Fruit fly (Drosophila melanogaster): ENCODE data around the gene CG7126.

The CG7126 gene

dm6 chr3R:18298298-18298899, 4.2 kb downstream of the CG7126 start (continued):
- peak; percentile 38 for TF ChIP-seq CG8089 (GFP tag; optimal IDR thresholded peaks at IDR 0.05)
- TF ChIP-seq sd (tag; optimal IDR thresholded peaks at IDR 0.05), result peak; percentile 72
- TF ChIP-seq CG34376 (GFP tag; optimal IDR thresholded peaks at IDR 0.05), result peak; percentile 50
- no peak for TF ChIP-seq HLH4C (GFP tag; IDR thresholded peaks at IDR 0.05; ENCODE audit: partially characterized antibody)
- TF ChIP-seq CG1602 (GFP tag; optimal IDR thresholded peaks at IDR 0.05), result no peak
- peak; percentile 38 for TF ChIP-seq CG12071 (GFP tag; optimal IDR thresholded peaks at IDR 0.05)

DNA sequence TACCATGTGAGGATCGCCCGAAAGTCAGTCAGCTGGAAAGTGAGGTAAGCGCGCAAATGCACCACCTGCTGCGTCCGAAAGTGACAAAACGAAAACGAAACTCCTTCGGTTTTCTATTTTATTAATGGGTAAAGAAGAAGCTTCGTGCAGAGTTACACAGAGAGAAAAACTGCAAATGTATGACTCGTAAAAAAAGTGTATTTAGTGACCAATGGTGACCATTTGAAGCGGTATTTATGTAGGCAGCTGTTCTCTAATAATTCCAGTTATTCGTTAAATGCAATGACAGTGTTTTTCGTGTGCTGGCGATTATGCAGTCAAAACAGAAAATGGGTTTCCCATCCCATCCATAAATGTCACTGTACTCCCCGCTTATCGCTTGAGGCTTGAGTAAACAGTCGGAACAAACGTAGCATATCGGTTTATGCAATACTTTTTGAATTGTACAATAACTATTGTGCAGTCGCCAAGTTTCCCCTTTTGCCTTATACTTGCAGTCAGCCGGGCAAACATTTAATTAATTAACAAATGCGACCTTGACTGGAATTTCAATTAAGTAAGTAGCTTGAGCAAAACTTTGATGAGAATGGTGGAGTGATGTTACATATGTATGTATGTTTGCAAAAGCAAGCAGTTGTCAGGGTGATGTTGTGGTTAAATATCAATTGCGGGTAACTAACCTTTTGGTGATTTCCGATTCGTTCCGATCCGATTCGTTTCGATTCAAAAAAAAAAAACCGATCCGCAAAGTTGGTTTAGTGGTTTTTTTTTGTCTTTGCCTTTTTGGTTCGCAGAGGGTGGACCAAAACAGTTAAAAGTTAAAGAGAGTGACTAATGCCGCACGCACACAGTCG, 5.0 kb downstream of the CG7126 start:
- TF ChIP-seq ac (GFP tag; optimal IDR thresholded peaks at IDR 0.05) (no peak), CG9215 (GFP tag; IDR thresholded peaks at IDR 0.05) (no peak), CG17328 (GFP tag; IDR thresholded peaks at IDR 0.05) (0 out of 2 replicates have a peak, but pooled peaks have one; percentile 27), bowl (GFP tag; IDR thresholded peaks at IDR 0.05) (no peak), emc (GFP tag; optimal IDR thresholded peaks at IDR 0.05) (no peak), H15 (GFP tag; IDR thresholded peaks at IDR 0.05) (0 out of 3 replicates have a peak, but pooled peaks have one; percentile 36), peb (GFP tag; IDR thresholded peaks at IDR 0.05) (0 out of 2 replicates have a peak, but pooled peaks have one; percentile 12), CG8388 (GFP tag; optimal IDR thresholded peaks at IDR 0.05) (peak; percentile 5), phol (tag; optimal IDR thresholded peaks at IDR 0.05) (peak; percentile 9), Deaf1 (tag; optimal IDR thresholded peaks at IDR 0.05) (peak; percentile 34), CTCF (GFP tag; optimal IDR thresholded peaks at IDR 0.05) (no peak), CG14710 (tag; optimal IDR thresholded peaks at IDR 0.05) (peak; percentile 17), lmd (GFP tag; IDR thresholded peaks at IDR 0.05) (0 out of 2 replicates have a peak, but pooled peaks have one; percentile 10), CG11504 (tag; optimal IDR thresholded peaks at IDR 0.05) (peak; percentile 1), ranshi (GFP tag; IDR thresholded peaks at IDR 0.05) (0 out of 2 replicates have a peak, but pooled peaks have one; percentile 34), fd3F (GFP tag; optimal IDR thresholded peaks at IDR 0.05) (no peak), stc (GFP tag; IDR thresholded peaks at IDR 0.05) (peak; percentile 30; the same call in 1 of the 2 replicates), Ptx1 (GFP tag; IDR thresholded peaks at IDR 0.05) (0 out of 2 replicates have a peak, but pooled peaks have one; percentile 33), nmo (GFP tag; optimal IDR thresholded peaks at IDR 0.05) (peak; percentile 21), grau (tag; optimal IDR thresholded peaks at IDR 0.05) (peak; percentile 19), zen2 (GFP tag; IDR thresholded peaks at IDR 0.05; ENCODE audit: partially characterized antibody) (0 out of 3 replicates have a peak, but pooled peaks have one; percentile 19), sens (GFP tag) (peak; percentile 91), CG6654 (GFP tag; optimal IDR thresholded peaks at IDR 0.05) (no peak), row (GFP tag; IDR thresholded peaks at IDR 0.05) (peak; percentile 39; the same call in 2 of the 3 replicates), ttk (GFP tag; IDR thresholded peaks at IDR 0.05) (no peak), D19B (GFP tag; optimal IDR thresholded peaks at IDR 0.05) (no peak), repo (GFP tag; optimal IDR thresholded peaks at IDR 0.05) (no peak), gem (tag; optimal IDR thresholded peaks at IDR 0.05) (peak; percentile 27), cato (GFP tag; optimal IDR thresholded peaks at IDR 0.05; ENCODE audit: borderline replicate concordance) (no peak), dmrt99B (tag; optimal IDR thresholded peaks at IDR 0.05) (peak; percentile 17), Hr51 (GFP tag; optimal IDR thresholded peaks at IDR 0.05) (no peak), Pdp1 (GFP tag; optimal IDR thresholded peaks at IDR 0.05) (peak in 1 of 2 experiments; percentile 94), HHEX (GFP tag; optimal IDR thresholded peaks at IDR 0.05) (peak; percentile 23), eyg (GFP tag; optimal IDR thresholded peaks at IDR 0.05) (peak; percentile 2), Mes4 (GFP tag; optimal IDR thresholded peaks at IDR 0.05) (peak; percentile 5), Hey (tag; optimal IDR thresholded peaks at IDR 0.05) (no peak), Ssrp (tag; optimal IDR thresholded peaks at IDR 0.05) (peak; percentile 12), ken (GFP tag; IDR thresholded peaks at IDR 0.05) (0 out of 3 replicates have a peak, but pooled peaks have one; percentile 55), Xrp1 (GFP tag; IDR thresholded peaks at IDR 0.05) (peak; percentile 28; the same call in 1 of the 2 replicates)
